Worm (Caenorhabditis elegans) whole organism, L1 larva: ENCODE data around the gene F10E9.2.

ENCODE experiments used
- C04F5.9 ChIP-seq: sonication (generic microtip); optimal IDR thresholded peaks from 2 replicates; lab custom pipeline; 2016; ENCODE audit warnings: missing genetic modification characterization, missing compliant biosample characterization
- F16B12.6 ChIP-seq: fragments of 150-350 bp; optimal IDR thresholded peaks from 2 replicates; lab custom pipeline; 2014; ENCODE audit warnings: missing biosample characterization, missing genetic modification characterization
- Y116A8C.19 ChIP-seq: sonication (generic microtip); optimal IDR thresholded peaks from 2 replicates; lab custom pipeline; 2016; ENCODE audit warnings: missing compliant biosample characterization, missing genetic modification characterization, borderline replicate concordance
- aha-1 ChIP-seq: fragments of 150-350 bp; optimal IDR thresholded peaks from 2 replicates; lab custom pipeline; 2014; ENCODE audit warnings: missing biosample characterization, missing genetic modification characterization
- alr-1 ChIP-seq: fragments of 200-800 bp; sonication (Bioruptor generic); optimal IDR thresholded peaks from 2 replicates; lab custom pipeline; 2018; ENCODE audit warnings: borderline replicate concordance, mild to moderate bottlenecking, missing genetic modification characterization, missing compliant biosample characterization
- aly-2 ChIP-seq: fragments of 150-350 bp; optimal IDR thresholded peaks from 2 replicates; lab custom pipeline; 2014; ENCODE audit warnings: missing biosample characterization, missing genetic modification characterization
- ceh-63 ChIP-seq: fragments of 200-800 bp; sonication (Bioruptor generic); optimal IDR thresholded peaks from 2 replicates; lab custom pipeline; 2018; ENCODE audit warnings: mild to moderate bottlenecking, missing genetic modification characterization, missing compliant biosample characterization
- ceh-8 ChIP-seq: fragments of 200-800 bp; sonication (Bioruptor generic); optimal IDR thresholded peaks from 2 replicates; lab custom pipeline; 2018; ENCODE audit warnings: mild to moderate bottlenecking, missing genetic modification characterization, moderate library complexity, missing compliant biosample characterization
- ceh-82 ChIP-seq, 3 experiments: fragments of 150-350 bp in 1 of 3; sonication (generic microtip) in 2 of 3; optimal IDR thresholded peaks; 2 replicates each; lab custom pipeline; 2014 to 2017; ENCODE audit warnings: missing biosample characterization in 3 of 3, missing genetic modification characterization in 3 of 3
- ceh-88 ChIP-seq: fragments of 200-800 bp; sonication (Bioruptor generic); IDR thresholded peaks from 2 replicates; pipeline ENCODE4 v1.3.6; 2022; ENCODE audit warnings: missing genetic modification characterization, missing compliant biosample characterization
- ceh-90 ChIP-seq: sonication (generic microtip); optimal IDR thresholded peaks from 2 replicates; lab custom pipeline; 2016; ENCODE audit warnings: missing genetic modification characterization, missing compliant biosample characterization
- ces-1 ChIP-seq: fragments of 150-350 bp; optimal IDR thresholded peaks from 2 replicates; lab custom pipeline; 2014; ENCODE audit warnings: missing biosample characterization, missing genetic modification reagents, missing genetic modification characterization
- dpl-1 ChIP-seq, 3 experiments: fragments of 150-350 bp in 2 of 3; sonication (generic microtip) in 1 of 3; optimal IDR thresholded peaks; 2 replicates each; lab custom pipeline; 2014 to 2017; ENCODE audit warnings: missing biosample characterization in 3 of 3, missing genetic modification characterization in 3 of 3, missing genetic modification reagents in 3 of 3
- efl-3 ChIP-seq: fragments of 200-800 bp; sonication (Bioruptor generic); optimal IDR thresholded peaks from 2 replicates; lab custom pipeline; 2018; ENCODE audit warnings: mild to moderate bottlenecking, missing genetic modification characterization, missing compliant biosample characterization
- egl-13 ChIP-seq: sonication (generic microtip); optimal IDR thresholded peaks from 2 replicates; lab custom pipeline; 2016; ENCODE audit warnings: missing genotype, missing genetic modification reagents, missing genetic modification characterization, missing compliant biosample characterization
- egl-27 ChIP-seq, 2 experiments: fragments of 150-350 bp in 1 of 2; sonication (generic microtip); optimal IDR thresholded peaks; 3 replicates each; lab custom pipeline; 2017 to 2018; ENCODE audit warnings: missing biosample characterization in 2 of 2, missing genetic modification characterization in 2 of 2, missing genetic modification reagents in 2 of 2
- elt-2 ChIP-seq: sonication (generic microtip); optimal IDR thresholded peaks from 2 replicates; lab custom pipeline; 2016; ENCODE audit warnings: missing genetic modification characterization, mild to moderate bottlenecking, inconsistent platforms, missing compliant biosample characterization, missing genetic modification reagents
- fos-1 ChIP-seq: fragments of 150-350 bp; optimal IDR thresholded peaks from 2 replicates; lab custom pipeline; 2014; ENCODE audit warnings: missing biosample characterization, missing genetic modification characterization
- isw-1 ChIP-seq: fragments of 200-800 bp; sonication (Bioruptor generic); IDR thresholded peaks from 2 replicates; pipeline ENCODE4 v1.3.6; 2022; ENCODE audit warnings: missing genetic modification characterization, missing compliant biosample characterization
- lin-13 ChIP-seq: fragments of 150-350 bp; optimal IDR thresholded peaks from 2 replicates; lab custom pipeline; 2014; ENCODE audit warnings: missing biosample characterization, missing genetic modification reagents, missing genetic modification characterization
- lin-35 ChIP-seq, 2 experiments: fragments of 150-350 bp; optimal IDR thresholded peaks; 2 replicates each; lab custom pipeline; 2014; ENCODE audit warnings: missing biosample characterization in 2 of 2, missing genetic modification characterization in 2 of 2, missing genetic modification reagents in 2 of 2
- lin-39 ChIP-seq: fragments of 150-350 bp; optimal IDR thresholded peaks from 2 replicates; lab custom pipeline; 2014; ENCODE audit warnings: missing biosample characterization, missing genetic modification reagents, missing genetic modification characterization
- mab-9 ChIP-seq: fragments of 200-800 bp; sonication (Bioruptor generic); IDR thresholded peaks from 2 replicates; pipeline ENCODE4 v1.3.6; 2022; ENCODE audit warnings: missing genetic modification reagents, missing genetic modification characterization, missing compliant biosample characterization
- mef-2 ChIP-seq: fragments of 150-350 bp; optimal IDR thresholded peaks from 2 replicates; lab custom pipeline; 2014; ENCODE audit warnings: missing biosample characterization, missing genetic modification characterization
- mep-1 ChIP-seq: fragments of 150-350 bp; optimal IDR thresholded peaks from 2 replicates; lab custom pipeline; 2014; ENCODE audit warnings: missing biosample characterization, missing genetic modification characterization
- nhr-11 ChIP-seq: fragments of 150-350 bp; optimal IDR thresholded peaks from 2 replicates; lab custom pipeline; 2014; ENCODE audit warnings: missing biosample characterization, missing genetic modification characterization
- nhr-12 ChIP-seq: sonication (generic microtip); optimal IDR thresholded peaks from 2 replicates; lab custom pipeline; 2017; ENCODE audit warnings: missing biosample characterization, missing genetic modification characterization
- nhr-20 ChIP-seq: sonication (generic microtip); optimal IDR thresholded peaks from 2 replicates; lab custom pipeline; 2016; ENCODE audit warnings: mild to moderate bottlenecking, missing genetic modification characterization, missing compliant biosample characterization
- nhr-47 ChIP-seq: sonication (generic microtip); optimal IDR thresholded peaks from 2 replicates; lab custom pipeline; 2016; ENCODE audit warnings: mild to moderate bottlenecking, missing genetic modification characterization, moderate library complexity, missing compliant biosample characterization
- nhr-71 ChIP-seq: sonication (generic microtip); optimal IDR thresholded peaks from 2 replicates; lab custom pipeline; 2016; ENCODE audit warnings: mild to moderate bottlenecking, missing genetic modification characterization, moderate library complexity, missing compliant biosample characterization
- nhr-76 ChIP-seq: sonication (generic microtip); optimal IDR thresholded peaks from 2 replicates; lab custom pipeline; 2017; ENCODE audit warnings: missing biosample characterization, missing genetic modification characterization
- nhr-85 ChIP-seq: sonication (generic microtip); peaks from one replicate; lab custom pipeline; 2016; ENCODE audit warnings: missing genetic modification characterization, inconsistent platforms, missing compliant biosample characterization
- nhr-90 ChIP-seq: sonication (generic microtip); optimal IDR thresholded peaks from 2 replicates; lab custom pipeline; 2016; ENCODE audit warnings: mild to moderate bottlenecking, missing genetic modification characterization, missing compliant biosample characterization; ENCODE audit not compliant: poor library complexity
- pax-3 ChIP-seq: fragments of 200-800 bp; sonication (Bioruptor generic); optimal IDR thresholded peaks from 2 replicates; lab custom pipeline; 2018; ENCODE audit warnings: mild to moderate bottlenecking, missing genetic modification characterization, moderate library complexity, missing compliant biosample characterization
- rnt-1 ChIP-seq: sonication (generic microtip); optimal IDR thresholded peaks from 2 replicates; lab custom pipeline; 2016; ENCODE audit warnings: mild to moderate bottlenecking, missing genetic modification characterization, moderate library complexity, missing compliant biosample characterization
- snu-23 ChIP-seq: sonication (generic microtip); optimal IDR thresholded peaks from 2 replicates; lab custom pipeline; 2016; ENCODE audit warnings: missing genetic modification characterization, missing compliant biosample characterization
- sptf-1 ChIP-seq: fragments of 150-350 bp; optimal IDR thresholded peaks from 2 replicates; lab custom pipeline; 2014; ENCODE audit warnings: missing biosample characterization, missing genetic modification characterization
- sup-37 ChIP-seq: fragments of 200-800 bp; sonication (Bioruptor generic); optimal IDR thresholded peaks from 2 replicates; lab custom pipeline; 2018; ENCODE audit warnings: mild to moderate bottlenecking, missing genetic modification characterization, missing compliant biosample characterization
- swsn-7 ChIP-seq: sonication (generic microtip); optimal IDR thresholded peaks from 2 replicates; lab custom pipeline; 2016; ENCODE audit warnings: missing genetic modification characterization, missing compliant biosample characterization
- tlp-1 ChIP-seq: fragments of 150-350 bp; optimal IDR thresholded peaks from 2 replicates; lab custom pipeline; 2014; ENCODE audit warnings: missing biosample characterization, missing genetic modification characterization
- unc-130 ChIP-seq: fragments of 150-350 bp; optimal IDR thresholded peaks from 2 replicates; lab custom pipeline; 2017; ENCODE audit warnings: missing biosample characterization, missing genetic modification characterization, inconsistent platforms
- unc-62 ChIP-seq: fragments of 150-350 bp; optimal IDR thresholded peaks from 2 replicates; lab custom pipeline; 2014; ENCODE audit warnings: missing biosample characterization, missing genetic modification reagents, missing genetic modification characterization
- unc-86 ChIP-seq: sonication (generic microtip); optimal IDR thresholded peaks from 2 replicates; lab custom pipeline; 2016; ENCODE audit warnings: missing genetic modification characterization, missing compliant biosample characterization
- unc-98 ChIP-seq: fragments of 200-800 bp; sonication (Bioruptor generic); IDR thresholded peaks from 2 replicates; pipeline ENCODE4 v1.3.6; 2022; ENCODE audit warnings: missing genetic modification characterization, missing compliant biosample characterization
- vab-15 ChIP-seq: sonication (generic microtip); optimal IDR thresholded peaks from 2 replicates; lab custom pipeline; 2017; ENCODE audit warnings: missing genotype, mild to moderate bottlenecking, missing genetic modification characterization, missing compliant biosample characterization
- xbp-1 ChIP-seq: sonication (generic microtip); optimal IDR thresholded peaks from 2 replicates; lab custom pipeline; 2016; ENCODE audit warnings: missing genetic modification characterization, missing compliant biosample characterization
- zip-4 ChIP-seq: fragments of 200-800 bp; sonication (Bioruptor generic); optimal IDR thresholded peaks from 2 replicates; lab custom pipeline; 2018; ENCODE audit warnings: mild to moderate bottlenecking, missing genetic modification characterization, moderate library complexity, missing compliant biosample characterization
- ztf-11 ChIP-seq, 2 experiments: sonication (generic microtip); optimal IDR thresholded peaks; 2 replicates each; lab custom pipeline; 2016 to 2017; ENCODE audit warnings: missing genetic modification characterization in 2 of 2, missing biosample characterization in 1 of 2, missing compliant biosample characterization in 1 of 2
- ztf-4 ChIP-seq: fragments of 150-350 bp; optimal IDR thresholded peaks from 2 replicates; lab custom pipeline; 2014; ENCODE audit warnings: missing biosample characterization, missing genetic modification characterization

F10E9.2 gene

ce11 chrIII:8310239-8311057 is 2.0 kb upstream of the F10E9.2 start, which contains the start of gene F10E9.3 (continued):
- TF ChIP-seq ztf-4 (no peak), rnt-1 (tag; lab: Kevin White, UChicago) (peak; percentile 27), aly-2 (no peak), unc-62 (GFP tag; lab: Kevin White, UChicago) (no peak), mab-9 (no peak), mef-2 (no peak), vab-15 (no peak), nhr-47 (tag; lab: Kevin White, UChicago) (no peak), ceh-82 (tag; optimal IDR thresholded peaks at IDR 0.05; lab: Kevin White, UChicago) (no peak), aha-1 (tag; lab: Kevin White, UChicago) (no peak), lin-13 (GFP tag; lab: Kevin White, UChicago) (no peak), ceh-63 (GFP tag; lab: Kevin White, UChicago) (no peak), efl-3 (no peak), swsn-7 (tag; lab: Kevin White, UChicago) (no peak), unc-98 (GFP tag; lab: Robert Waterston, UW) (no peak), nhr-90 (tag; lab: Kevin White, UChicago) (no peak), lin-35 (GFP tag; optimal IDR thresholded peaks at IDR 0.05; lab: Kevin White, UChicago) (peak; percentile 3 to 72), nhr-85 (tag; lab: Kevin White, UChicago) (peak; percentile 78), ceh-8 (GFP tag; lab: Kevin White, UChicago) (no peak)

- TF ChIP-seq nhr-12 (tag; lab: Kevin White, UChicago) = no peak
- TF ChIP-seq dpl-1 (GFP tag; optimal IDR thresholded peaks at IDR 0.05; lab: Kevin White, UChicago) = no peak
- TF ChIP-seq C04F5.9 (tag; lab: Kevin White, UChicago) = no peak
- TF ChIP-seq zip-4 (GFP tag; lab: Kevin White, UChicago) = no peak
- no peak for TF ChIP-seq egl-13 (tag; lab: Kevin White, UChicago)
- TF ChIP-seq F16B12.6 (tag; lab: Kevin White, UChicago) = no peak
- no peak for TF ChIP-seq nhr-85 (tag; lab: Kevin White, UChicago)
- no peak for TF ChIP-seq elt-2 (tag; lab: Kevin White, UChicago)
- TF ChIP-seq sup-37 (GFP tag; lab: Kevin White, UChicago) = no peak
- TF ChIP-seq nhr-20 (tag; lab: Kevin White, UChicago) = no peak
- no peak for TF ChIP-seq alr-1 (tag; lab: Kevin White, UChicago)
- no peak for TF ChIP-seq lin-39
- TF ChIP-seq sptf-1 (tag; lab: Kevin White, UChicago) = no peak
- no peak for TF ChIP-seq egl-27 (tag; optimal IDR thresholded peaks at IDR 0.05; lab: Kevin White, UChicago)
- no peak for TF ChIP-seq snu-23 (GFP tag; lab: Kevin White, UChicago)
- TF ChIP-seq fos-1 (tag; lab: Kevin White, UChicago) = no peak
Observed at ce11 chrIII:8318488-8318887, 6.0 kb downstream of the F10E9.2 start, which contains the start of gene sas-4. sas-4 (minus strand) TSS chrIII:8318588.

- TF ChIP-seq nhr-90 (tag; lab: Kevin White, UChicago) = peak; percentile 93
- peak in 1 of 2 experiments; percentile 91 for TF ChIP-seq ztf-11 (tag; optimal IDR thresholded peaks at IDR 0.05; lab: Kevin White, UChicago)
- peak; percentile 85 for TF ChIP-seq xbp-1 (tag; lab: Kevin White, UChicago)
- peak; percentile 53; the same call in 1 of the 2 replicates for TF ChIP-seq ceh-88
- TF ChIP-seq nhr-11 (tag; lab: Kevin White, UChicago) = no peak
- peak; percentile 92 for TF ChIP-seq ceh-90 (tag; lab: Kevin White, UChicago)
- peak; percentile 95 for TF ChIP-seq mep-1 (tag; lab: Kevin White, UChicago)
- peak; percentile 88 for TF ChIP-seq pax-3 (tag; lab: Kevin White, UChicago)
- peak; percentile 76 for TF ChIP-seq isw-1 (GFP tag; lab: Robert Waterston, UW)
- peak; percentile 74 for TF ChIP-seq unc-86 (tag; lab: Kevin White, UChicago)
- peak; percentile 93 for TF ChIP-seq nhr-71 (tag; lab: Kevin White, UChicago)
- TF ChIP-seq aly-2 = no peak
- TF ChIP-seq ces-1 (GFP tag; lab: Kevin White, UChicago) = no peak
- peak; percentile 74 for TF ChIP-seq unc-130 (tag; lab: Kevin White, UChicago)
- TF ChIP-seq Y116A8C.19 (tag; lab: Kevin White, UChicago) = peak; percentile 57
- peak; percentile 86 for TF ChIP-seq nhr-20 (tag; lab: Kevin White, UChicago)
- TF ChIP-seq tlp-1 (tag; lab: Kevin White, UChicago) = no peak
- TF ChIP-seq mab-9 = no peak
- no peak for TF ChIP-seq nhr-76 (tag; lab: Kevin White, UChicago)
Observed at ce11 chrIII:8319100-8319499, 6.6 kb downstream of the F10E9.2 start, which contains the start of gene F10E9.11. F10E9.11 (minus strand) TSS chrIII:8319260.
